Fruit fly (Drosophila melanogaster): ENCODE measurements around the gene CG14630.

Gene CG14630

dm6 chrX:1031196-1031595, at the start of gene CG14630:
Gene CG14630, plus strand, starts transcription at chrX:1031496.
- TF ChIP-seq CG17801 (GFP tag; optimal IDR thresholded peaks at IDR 0.05; ENCODE audit: partially characterized antibody): no peak

DNA sequence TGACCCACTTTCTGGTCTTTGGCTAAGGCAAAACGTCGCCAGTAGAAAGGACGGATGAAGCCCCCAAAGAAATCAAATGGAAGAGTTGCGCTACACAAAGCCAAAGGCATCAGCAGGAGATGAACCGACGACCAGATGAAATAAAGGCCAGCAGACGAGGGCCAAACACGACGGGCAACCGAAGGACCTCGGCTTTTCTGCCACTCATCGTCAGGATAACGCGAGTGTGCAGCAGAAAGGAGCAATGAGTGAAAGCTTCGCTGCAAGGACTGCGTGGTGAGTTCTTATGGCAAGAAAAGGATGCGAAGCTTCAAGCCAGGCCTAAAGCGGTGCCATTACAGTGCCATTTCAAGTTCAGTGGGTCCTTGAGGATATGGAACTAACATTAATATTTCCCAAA, 45.4 kb upstream of the CG14630 start:
- TF ChIP-seq CG17801 (GFP tag; optimal IDR thresholded peaks at IDR 0.05; ENCODE audit: partially characterized antibody): no peak

- TF ChIP-seq CG17801 (GFP tag; optimal IDR thresholded peaks at IDR 0.05; ENCODE audit: partially characterized antibody): no peak
These were observed 41.1 kb upstream of the CG14630 start, which contains the start of gene CG18823 for dm6 chrX:990218-990617. Gene CG18823, plus strand, starts transcription at chrX:990518.

DNA sequence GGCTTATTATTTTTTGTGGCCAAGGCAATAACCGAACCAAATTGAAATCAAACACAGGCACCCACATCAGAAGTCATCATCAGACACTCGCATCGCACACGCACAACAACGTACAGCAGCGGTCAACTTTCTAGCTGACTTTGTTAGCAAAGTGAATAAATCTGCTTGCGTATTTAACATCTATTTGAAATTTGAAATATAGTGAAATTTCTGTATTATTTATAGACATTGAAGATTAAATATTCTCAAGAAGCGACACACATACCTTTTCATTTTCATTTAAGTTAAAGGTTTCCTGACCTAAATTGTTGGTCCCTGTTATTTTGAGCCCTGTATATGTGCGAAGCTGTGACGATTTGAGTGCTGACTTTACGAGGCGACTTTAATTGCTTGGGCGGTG, 32.4 kb upstream of the CG14630 start:
- no peak for TF ChIP-seq CG17801 (GFP tag; optimal IDR thresholded peaks at IDR 0.05; ENCODE audit: partially characterized antibody)

DNA sequence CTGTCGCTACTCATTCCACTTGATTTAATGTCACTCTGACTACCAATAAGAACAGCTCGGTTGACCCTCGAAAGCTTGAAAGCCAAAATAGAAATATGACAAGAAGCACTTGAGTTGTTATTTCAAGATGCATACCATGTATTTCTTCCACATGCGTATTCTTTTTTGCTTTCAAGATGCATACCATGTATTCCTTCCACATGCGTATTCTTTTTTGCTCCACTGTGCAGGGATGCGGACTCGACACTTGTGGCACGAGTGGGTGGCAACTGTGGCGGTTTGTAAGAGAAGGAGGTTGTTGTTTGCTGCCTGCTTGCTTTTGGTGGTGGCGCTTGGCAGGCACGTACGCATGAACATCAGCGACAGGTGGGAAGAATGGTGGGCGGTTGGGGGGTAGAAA, 25.1 kb upstream of the CG14630 start:
- no peak for TF ChIP-seq CG17801 (GFP tag; optimal IDR thresholded peaks at IDR 0.05; ENCODE audit: partially characterized antibody)

- TF ChIP-seq CG17801 (GFP tag; optimal IDR thresholded peaks at IDR 0.05; ENCODE audit: partially characterized antibody): no peak
These were observed 21.6 kb upstream of the CG14630 start for dm6 chrX:1009468-1010259.

dm6 chrX:1011543-1012085, 19.7 kb upstream of the CG14630 start, which contains the start of the genes TfIIA-S-2 and CG14631:
Gene TfIIA-S-2, minus strand, starts transcription at chrX:1011643.
Gene CG14631, plus strand, starts transcription at chrX:1012035.
- TF ChIP-seq CG17801 (GFP tag; optimal IDR thresholded peaks at IDR 0.05; ENCODE audit: partially characterized antibody): no peak

- peak; percentile 63 for TF ChIP-seq CG17801 (GFP tag; optimal IDR thresholded peaks at IDR 0.05; ENCODE audit: partially characterized antibody)
These were observed 4.8 kb upstream of the CG14630 start, which contains the start of the genes CG32814, CG11638 and CG3021 for dm6 chrX:1026511-1026910. Gene CG32814, minus strand, starts transcription at chrX:1026700. Gene CG11638, minus strand, starts transcription at chrX:1026703. Gene CG3021, plus strand, starts transcription at chrX:1026791.

DNA sequence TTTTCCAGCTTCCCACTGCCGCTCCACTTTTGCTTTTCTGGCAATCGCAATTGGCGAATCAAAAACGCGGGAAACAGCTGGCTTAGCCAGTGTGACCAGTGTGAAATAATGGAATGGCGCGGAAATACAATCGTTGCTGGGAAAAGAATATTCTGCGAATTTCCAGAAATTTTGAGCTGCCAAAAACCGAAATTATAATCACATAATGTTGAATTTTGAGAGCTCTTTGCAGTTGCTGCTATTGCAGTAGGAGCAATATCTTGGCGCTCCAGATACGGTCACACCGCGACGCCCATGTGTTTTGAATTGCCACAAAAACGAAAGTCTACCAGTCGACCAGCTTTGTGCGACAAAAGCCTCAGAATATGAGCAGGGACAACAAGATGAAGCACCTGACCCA, 818 bp upstream of the CG14630 start, which contains the start of the genes Cdc45 and Rpp21:
Gene Cdc45, minus strand, starts transcription at position 79 of the 400 bp plus-strand sequence.
Gene Rpp21, plus strand, starts transcription at position 281 of the 400 bp plus-strand sequence.
- TF ChIP-seq CG17801 (GFP tag; optimal IDR thresholded peaks at IDR 0.05; ENCODE audit: partially characterized antibody): peak; percentile 13

DNA sequence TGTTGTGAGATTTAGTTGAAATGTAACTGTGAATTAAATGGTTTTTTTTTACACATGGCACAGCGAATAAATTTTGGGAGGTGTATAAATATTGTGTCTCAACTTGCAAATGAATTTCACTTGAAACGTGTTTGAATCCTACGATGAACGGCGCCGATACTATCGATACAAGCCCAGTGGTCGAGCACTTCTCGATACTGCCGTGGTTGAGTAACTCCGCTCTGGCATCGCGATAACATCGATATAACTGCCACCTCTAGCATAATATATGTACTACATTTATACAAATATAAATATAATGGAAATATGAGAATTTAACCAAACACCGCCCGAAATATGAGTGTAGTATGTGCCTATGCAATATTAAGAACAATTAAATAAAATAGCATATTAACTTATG, 1.8 kb downstream of the CG14630 start:
- peak; percentile 22 for TF ChIP-seq CG17801 (GFP tag; optimal IDR thresholded peaks at IDR 0.05; ENCODE audit: partially characterized antibody)

DNA sequence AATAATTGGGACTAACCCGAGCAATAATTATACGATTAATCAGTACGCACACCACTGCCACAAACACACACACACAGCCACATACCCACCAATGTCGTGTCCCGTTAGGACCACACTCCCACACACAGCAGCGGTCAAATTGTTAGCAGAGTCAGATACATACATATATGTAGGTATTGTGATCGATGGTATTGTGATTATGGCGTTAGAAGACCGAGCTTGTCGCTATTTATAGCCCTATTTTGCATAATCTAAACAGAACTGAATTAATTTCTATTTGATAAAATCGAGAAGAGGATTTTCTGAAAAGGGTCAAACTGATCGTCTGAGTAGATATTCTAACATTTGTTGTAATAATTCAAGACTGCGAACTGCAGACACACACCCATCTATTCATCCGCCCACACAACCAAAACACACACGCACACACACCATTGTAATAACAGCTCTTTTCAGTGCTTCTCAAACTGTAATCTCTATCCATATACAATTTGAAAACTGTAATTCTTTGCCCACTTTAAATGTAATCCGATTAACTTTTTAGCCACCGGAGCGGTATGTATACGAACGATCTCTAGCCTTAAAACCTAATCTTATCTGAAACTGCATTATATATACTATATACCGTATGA, 10.2 kb downstream of the CG14630 start:
- no peak for TF ChIP-seq CG17801 (GFP tag; optimal IDR thresholded peaks at IDR 0.05; ENCODE audit: partially characterized antibody)

- TF ChIP-seq CG17801 (GFP tag; optimal IDR thresholded peaks at IDR 0.05; ENCODE audit: partially characterized antibody): no peak
These were observed 14.6 kb downstream of the CG14630 start, which contains the start of gene CG42259 for dm6 chrX:1045924-1046323. Gene CG42259, plus strand, starts transcription at chrX:1046224.

- TF ChIP-seq CG17801 (GFP tag; optimal IDR thresholded peaks at IDR 0.05; ENCODE audit: partially characterized antibody): no peak
These were observed 16.4 kb downstream of the CG14630 start for dm6 chrX:1047695-1048094.

dm6 chrX:1050617-1051250, 19.4 kb downstream of the CG14630 start:
- no peak for TF ChIP-seq CG17801 (GFP tag; optimal IDR thresholded peaks at IDR 0.05; ENCODE audit: partially characterized antibody)

DNA sequence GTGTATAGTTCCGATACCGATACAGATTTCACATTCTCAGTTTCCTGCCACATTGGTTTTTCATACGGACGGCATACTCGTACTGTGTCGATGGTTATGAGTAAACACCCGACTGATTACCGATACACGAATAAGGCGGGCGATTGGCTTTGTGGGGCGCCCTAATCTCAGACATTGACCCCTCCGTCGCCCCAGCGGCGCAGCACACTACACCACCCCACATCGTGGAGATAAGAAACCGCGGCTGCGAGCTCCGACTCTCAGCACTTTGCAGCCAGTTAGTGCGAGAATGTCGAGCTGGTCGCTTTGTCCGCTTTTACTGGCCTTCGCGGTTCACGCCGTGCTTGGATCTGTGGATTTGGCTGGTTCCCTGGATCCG, 19.9 kb downstream of the CG14630 start, which contains the start of gene CG14629:
Gene CG14629, plus strand, starts transcription at position 275 of the 379 bp plus-strand sequence.
- no peak for TF ChIP-seq CG17801 (GFP tag; optimal IDR thresholded peaks at IDR 0.05; ENCODE audit: partially characterized antibody)
